Worm (Caenorhabditis elegans): ENCODE data around the gene srh-97.

The srh-97 gene

ce11 chrV:17042263-17042662, 25.4 kb downstream of the srh-97 start, which contains the start of gene hpo-33:
hpo-33 (plus strand) TSS chrV:17042563.
- TF ChIP-seq daf-12 (tag; optimal IDR thresholded peaks at IDR 0.05): no peak
- no peak for TF ChIP-seq lin-15B (tag; optimal IDR thresholded peaks at IDR 0.05)
- no peak for TF ChIP-seq ztf-11 (tag; optimal IDR thresholded peaks at IDR 0.05)
- no peak for TF ChIP-seq nhr-28 (tag; optimal IDR thresholded peaks at IDR 0.05)
- no peak for TF ChIP-seq unc-62 (GFP tag; optimal IDR thresholded peaks at IDR 0.05)
- TF ChIP-seq ZK546.5 (tag; optimal IDR thresholded peaks at IDR 0.05): no peak
- no peak for TF ChIP-seq nhr-11 (tag; optimal IDR thresholded peaks at IDR 0.05)
- TF ChIP-seq nhr-43 (tag; optimal IDR thresholded peaks at IDR 0.05; ENCODE audit: poor library complexity, severe bottlenecking): no peak

DNA sequence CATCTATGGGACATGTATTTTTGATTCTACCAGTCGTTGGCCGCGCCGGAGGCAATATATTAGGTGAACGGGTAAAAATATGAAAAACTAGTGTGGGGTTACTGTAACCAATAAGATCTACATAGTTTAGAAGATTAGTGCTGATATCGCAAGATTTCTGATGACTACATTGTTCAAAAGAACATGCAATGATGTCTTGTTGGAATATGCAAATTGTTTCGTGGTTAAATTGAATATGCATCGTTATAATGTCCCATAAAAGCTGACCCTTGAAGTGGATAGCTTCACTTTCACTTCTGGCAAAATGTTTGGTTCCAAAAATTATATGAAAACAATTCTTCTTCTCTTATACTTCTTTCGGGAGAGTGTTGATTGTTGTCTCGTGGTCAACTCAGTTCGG, 27.6 kb downstream of the srh-97 start, which contains the start of gene F28B1.2:
TSS of gene F28B1.2 (plus strand) at position 301 of the 400 bp plus-strand sequence.
- TF ChIP-seq nhr-12 (tag; optimal IDR thresholded peaks at IDR 0.05) (no peak), lsy-12 (tag; optimal IDR thresholded peaks at IDR 0.05) (no peak), fos-1 (tag; optimal IDR thresholded peaks at IDR 0.05) (no peak), egl-27 (tag; optimal IDR thresholded peaks at IDR 0.05) (no peak), nhr-11 (tag; optimal IDR thresholded peaks at IDR 0.05) (no peak), nhr-43 (tag; optimal IDR thresholded peaks at IDR 0.05; ENCODE audit: poor library complexity, severe bottlenecking) (no peak), hmg-11 (tag; optimal IDR thresholded peaks at IDR 0.05) (no peak), nhr-25 (tag; optimal IDR thresholded peaks at IDR 0.05) (no peak), snpc-4 (tag; optimal IDR thresholded peaks at IDR 0.05) (no peak), pqm-1 (tag; optimal IDR thresholded peaks at IDR 0.05) (no peak), ztf-11 (tag; optimal IDR thresholded peaks at IDR 0.05) (no peak), ama-1 (optimal IDR thresholded peaks at IDR 0.05) (no peak), R02D3.7 (tag; optimal IDR thresholded peaks at IDR 0.05) (no peak), unc-62 (GFP tag; optimal IDR thresholded peaks at IDR 0.05) (no peak), nhr-77 (tag; optimal IDR thresholded peaks at IDR 0.05) (no peak), nhr-28 (tag; optimal IDR thresholded peaks at IDR 0.05) (no peak), ceh-16 (tag; optimal IDR thresholded peaks at IDR 0.05) (no peak)

DNA sequence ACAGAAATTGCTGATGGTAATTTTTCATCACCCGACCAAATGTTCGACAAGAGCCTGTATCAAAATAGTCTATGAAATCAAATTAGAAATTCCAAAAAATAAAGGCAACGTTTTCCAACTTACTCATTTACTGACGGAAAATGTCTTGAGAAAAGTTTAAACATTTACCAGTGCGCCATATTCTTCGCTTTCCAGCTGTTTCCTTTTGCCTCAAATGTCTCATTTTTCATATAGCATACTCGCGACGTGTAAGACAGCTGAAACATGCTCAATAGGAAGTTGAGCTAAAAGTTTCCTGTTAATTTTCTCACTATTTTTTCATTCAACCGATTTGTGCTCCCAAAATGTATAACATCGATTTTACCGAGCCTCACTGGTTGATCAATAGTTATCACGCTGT, 43.1 kb downstream of the srh-97 start, which contains the start of gene sri-66:
TSS of gene sri-66 (plus strand) at position 301 of the 400 bp plus-strand sequence.
- TF ChIP-seq ZK546.5 (tag; optimal IDR thresholded peaks at IDR 0.05) (no peak), elt-3 (tag; optimal IDR thresholded peaks at IDR 0.05) (no peak), fkh-10 (GFP tag; optimal IDR thresholded peaks at IDR 0.05) (no peak)

DNA sequence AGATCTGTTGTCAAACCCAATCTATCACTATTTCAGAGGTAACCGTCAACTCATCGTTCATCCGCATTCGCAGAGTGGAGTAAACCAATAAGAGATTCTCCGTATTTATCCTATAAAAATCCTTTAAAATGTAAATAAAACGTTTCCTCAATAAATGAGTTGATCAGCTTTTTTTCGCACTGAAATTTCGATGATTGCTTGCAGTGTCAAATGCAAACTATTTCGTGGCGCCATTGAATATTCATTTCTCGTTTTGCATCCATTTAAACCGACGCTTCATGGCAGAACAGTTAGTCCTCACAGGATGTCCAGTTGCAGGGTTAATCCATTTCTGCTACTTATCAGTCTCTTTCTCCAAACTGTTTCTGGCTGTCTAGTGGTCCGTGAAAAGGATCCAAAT, 44.7 kb downstream of the srh-97 start, which contains the start of gene F28B1.9:
TSS of gene F28B1.9 (plus strand) at position 301 of the 400 bp plus-strand sequence.
- no peak for TF ChIP-seq hmg-11 (tag; optimal IDR thresholded peaks at IDR 0.05)
- TF ChIP-seq fos-1 (tag; optimal IDR thresholded peaks at IDR 0.05): no peak
- no peak for TF ChIP-seq mdl-1 (tag; optimal IDR thresholded peaks at IDR 0.05)
- TF ChIP-seq ceh-82 (tag; optimal IDR thresholded peaks at IDR 0.05): no peak
- TF ChIP-seq ztf-4 (tag; optimal IDR thresholded peaks at IDR 0.05): no peak
- no peak for TF ChIP-seq R02D3.7 (tag; optimal IDR thresholded peaks at IDR 0.05)
- no peak for TF ChIP-seq lin-39 (tag; optimal IDR thresholded peaks at IDR 0.05)
- no peak for TF ChIP-seq fkh-2 (tag; optimal IDR thresholded peaks at IDR 0.05)
- no peak for TF ChIP-seq lin-15B (tag; optimal IDR thresholded peaks at IDR 0.05)

DNA sequence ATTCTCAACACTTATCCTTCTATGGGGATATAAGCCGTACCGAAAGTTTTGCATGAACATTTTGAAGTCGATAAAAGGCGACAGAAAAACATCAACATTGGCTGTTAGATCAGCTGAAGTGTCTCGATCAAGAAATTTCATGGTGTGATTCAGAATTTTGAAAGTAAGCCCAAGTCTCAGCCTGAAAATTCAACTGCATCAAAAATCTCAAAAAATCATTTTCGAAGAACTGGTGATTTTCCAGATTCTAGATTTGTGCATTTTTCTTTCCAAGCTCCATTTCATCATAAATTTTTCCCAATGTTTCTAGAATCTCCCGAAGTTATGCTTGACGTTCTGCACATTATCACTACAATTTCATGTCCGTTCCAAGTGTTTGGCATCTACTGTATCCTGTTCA, 47.8 kb downstream of the srh-97 start, which contains the start of gene srh-255:
TSS of gene srh-255 (plus strand) at position 301 of the 400 bp plus-strand sequence.
- TF ChIP-seq ama-1 (optimal IDR thresholded peaks at IDR 0.05) (no peak), pqm-1 (tag; optimal IDR thresholded peaks at IDR 0.05) (no peak), ceh-82 (tag; optimal IDR thresholded peaks at IDR 0.05) (no peak), zag-1 (tag; optimal IDR thresholded peaks at IDR 0.05) (no peak), mdl-1 (tag; optimal IDR thresholded peaks at IDR 0.05) (no peak), nhr-76 (tag; optimal IDR thresholded peaks at IDR 0.05) (no peak), ceh-9 (tag; optimal IDR thresholded peaks at IDR 0.05) (no peak), fos-1 (tag; optimal IDR thresholded peaks at IDR 0.05) (no peak), nhr-28 (tag; optimal IDR thresholded peaks at IDR 0.05) (no peak), hmg-11 (tag; optimal IDR thresholded peaks at IDR 0.05) (no peak), fkh-2 (tag; optimal IDR thresholded peaks at IDR 0.05) (no peak), ZK546.5 (tag; optimal IDR thresholded peaks at IDR 0.05) (no peak), ztf-4 (tag; optimal IDR thresholded peaks at IDR 0.05) (no peak), ceh-28 (tag; optimal IDR thresholded peaks at IDR 0.05) (no peak), daf-12 (tag; optimal IDR thresholded peaks at IDR 0.05) (no peak), unc-39 (tag; optimal IDR thresholded peaks at IDR 0.05) (no peak), tbx-2 (tag; optimal IDR thresholded peaks at IDR 0.05) (no peak)
